Fruit fly (Drosophila melanogaster): ENCODE data around the gene Sbf.

DNA sequence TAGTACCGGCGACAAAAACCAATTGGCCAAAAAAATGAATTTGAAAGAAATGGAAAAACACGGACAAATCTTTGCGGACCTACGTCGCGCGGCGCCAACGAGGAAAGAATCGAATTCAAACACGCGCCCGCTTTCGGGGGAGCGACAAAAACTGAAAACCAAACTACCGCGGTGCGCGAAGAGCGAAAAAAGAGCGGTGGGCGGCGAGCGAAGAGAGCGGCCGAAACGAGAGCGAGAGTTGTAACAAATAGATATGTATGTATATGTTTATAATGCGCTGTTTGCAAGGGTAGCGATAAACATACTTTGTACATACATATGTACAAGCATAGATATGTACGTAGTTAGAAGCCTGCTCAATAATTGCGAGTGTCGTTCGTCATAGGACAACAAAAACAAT, 36.8 kb downstream of the Sbf start:
- no peak for TF ChIP-seq psq (optimal IDR thresholded peaks at IDR 0.05)
- no peak for TF ChIP-seq ttk (optimal IDR thresholded peaks at IDR 0.05)
- TF ChIP-seq insv (optimal IDR thresholded peaks at IDR 0.05), result no peak
- TF ChIP-seq h (optimal IDR thresholded peaks at IDR 0.05), result no peak
- TF ChIP-seq Sin3A (optimal IDR thresholded peaks at IDR 0.05), result no peak
